Worm (Caenorhabditis elegans) whole organism, early embryonic: Measurements from ENCODE around the gene memi-3.
"Not testable (repeated sequence)": the region's sequence is repeated elsewhere in the genome, so short reads cannot be mapped to it uniquely, and the experiment has no call there.

ENCODE experiments used
- B0310.2 ChIP-seq: sonication (generic microtip); optimal IDR thresholded peaks from 2 replicates; lab custom pipeline; 2016; ENCODE audit warnings: mild to moderate bottlenecking, missing genetic modification characterization, missing compliant biosample characterization
- F13C5.2 ChIP-seq: sonication (generic microtip); optimal IDR thresholded peaks from 2 replicates; lab custom pipeline; 2017; ENCODE audit warnings: mild to moderate bottlenecking, missing genetic modification characterization, inconsistent platforms, missing compliant biosample characterization
- aly-1 ChIP-seq: sonication (generic microtip); optimal IDR thresholded peaks from 2 replicates; lab custom pipeline; 2016; ENCODE audit warnings: missing genetic modification characterization, missing compliant biosample characterization
- ama-1 ChIP-seq: fragments of 150-350 bp; optimal IDR thresholded peaks from 2 replicates; lab custom pipeline; 2014
- ceh-13 ChIP-seq: fragments of 200-800 bp; sonication (Bioruptor generic); optimal IDR thresholded peaks from 2 replicates; lab custom pipeline; 2018; ENCODE audit warnings: mild to moderate bottlenecking, missing genetic modification characterization, missing compliant biosample characterization
- ceh-36 ChIP-seq: sonication (generic microtip); optimal IDR thresholded peaks from 2 replicates; lab custom pipeline; 2016; ENCODE audit warnings: missing genetic modification characterization, inconsistent platforms, missing compliant biosample characterization
- ets-7 ChIP-seq: sonication (generic microtip); optimal IDR thresholded peaks from 2 replicates; lab custom pipeline; 2016; ENCODE audit warnings: missing genotype, missing genetic modification characterization, missing compliant biosample characterization
- flt-1 ChIP-seq: fragments of 200-800 bp; sonication (Bioruptor generic); IDR thresholded peaks from 2 replicates; pipeline ENCODE4 v1.3.6; 2022; ENCODE audit warnings: missing genetic modification characterization, missing compliant biosample characterization
- hmbx-1 ChIP-seq: sonication (generic microtip); optimal IDR thresholded peaks from 2 replicates; lab custom pipeline; 2016; ENCODE audit warnings: mild to moderate bottlenecking, missing genetic modification characterization, missing compliant biosample characterization
- hmg-4 ChIP-seq: fragments of 200-800 bp; sonication (Bioruptor generic); optimal IDR thresholded peaks from 2 replicates; lab custom pipeline; 2018; ENCODE audit warnings: mild to moderate bottlenecking, missing genetic modification characterization, missing compliant biosample characterization
- hnd-1 ChIP-seq: sonication (generic microtip); optimal IDR thresholded peaks from 2 replicates; lab custom pipeline; 2016; ENCODE audit warnings: missing genetic modification characterization, missing compliant biosample characterization
- pes-1 ChIP-seq: fragments of 200-800 bp; sonication (Bioruptor generic); IDR thresholded peaks from 2 replicates; pipeline ENCODE4 v1.3.6; 2022; ENCODE audit warnings: missing genetic modification reagents, missing genetic modification characterization, missing compliant biosample characterization
- scrt-1 ChIP-seq: fragments of 200-800 bp; sonication (Bioruptor generic); IDR thresholded peaks from 2 replicates; pipeline ENCODE4 v1.3.6; 2022; ENCODE audit warnings: missing genetic modification characterization, missing compliant biosample characterization
- sea-1 ChIP-seq: fragments of 200-800 bp; sonication (Bioruptor generic); conservative IDR thresholded peaks from 2 replicates; pipeline ENCODE4 v1.3.6; 2022; ENCODE audit warnings: missing genetic modification characterization, missing compliant biosample characterization
- tbx-11 ChIP-seq: fragments of 200-800 bp; sonication (Bioruptor generic); IDR thresholded peaks from 2 replicates; pipeline ENCODE4 v1.3.6; 2022; ENCODE audit warnings: missing genetic modification characterization, missing compliant biosample characterization
- tbx-37 ChIP-seq: fragments of 200-800 bp; sonication (Bioruptor generic); conservative IDR thresholded peaks from 2 replicates; pipeline ENCODE4 v1.3.6; 2022; ENCODE audit warnings: missing genetic modification reagents, missing genetic modification characterization, missing compliant biosample characterization
- tra-4 ChIP-seq: sonication (generic microtip); optimal IDR thresholded peaks from 2 replicates; lab custom pipeline; 2017; ENCODE audit warnings: missing genetic modification characterization, missing compliant biosample characterization

memi-3 gene

ce11 chrIV:11406744-11407690 is 3.9 kb upstream of the memi-3 start, which contains the start of the genes his-63 and his-64:
Gene his-63 (minus strand): TSS chrIV:11406861.
Gene his-64 (plus strand): TSS chrIV:11407116.
- 0 out of 2 replicates have a peak, but pooled peaks have one; percentile 51 for TF ChIP-seq scrt-1
- peak; percentile 47; the same call in 1 of the 2 replicates for TF ChIP-seq tbx-37 (GFP tag; lab: Robert Waterston, UW)
- peak; percentile 56; the same call in 1 of the 2 replicates for TF ChIP-seq flt-1 (GFP tag; lab: Robert Waterston, UW)
- TF ChIP-seq tbx-11 (GFP tag; lab: Robert Waterston, UW) = peak; percentile 54
- TF ChIP-seq pes-1 = peak; percentile 69
- peak; percentile 83 for TF ChIP-seq aly-1 (tag; lab: Kevin White, UChicago)
- peak; percentile 6; the same call in 1 of the 2 replicates for TF ChIP-seq sea-1
- TF ChIP-seq tra-4 (tag; lab: Kevin White, UChicago) = peak; percentile 17
- peak; percentile 92 for TF ChIP-seq ama-1 (lab: Kevin White, UChicago)
- TF ChIP-seq ceh-36 (tag; lab: Kevin White, UChicago) = peak; percentile 57

- TF ChIP-seq ama-1 (lab: Kevin White, UChicago) = peak; percentile 83
- peak; percentile 81 for TF ChIP-seq aly-1 (tag; lab: Kevin White, UChicago)
Measured at ce11 chrIV:11406127-11406526, 3.0 kb upstream of the memi-3 start.

ce11 chrIV:11401482-11401881 is 1.7 kb downstream of the memi-3 start:
- TF ChIP-seq ama-1 (lab: Kevin White, UChicago) (peak; percentile 8), ceh-13 (GFP tag; lab: Kevin White, UChicago) (no peak), flt-1 (GFP tag; lab: Robert Waterston, UW) (no peak), tbx-11 (GFP tag; lab: Robert Waterston, UW) (no peak), pes-1 (no peak), tra-4 (tag; lab: Kevin White, UChicago) (no peak), sea-1 (no peak), ets-7 (tag; lab: Kevin White, UChicago) (no peak)

- TF ChIP-seq pes-1 = 0 out of 2 replicates have a peak, but pooled peaks have one; percentile 27
- peak; percentile 39; the same call in 1 of the 2 replicates for TF ChIP-seq tbx-11 (GFP tag; lab: Robert Waterston, UW)
Measured at ce11 chrIV:11400098-11400497, 3.0 kb downstream of the memi-3 start.

- TF ChIP-seq tbx-37 (GFP tag; lab: Robert Waterston, UW); ceh-13 (GFP tag; lab: Kevin White, UChicago); F13C5.2 (tag; lab: Kevin White, UChicago): not testable (repeated sequence)
Measured at ce11 chrIV:11398267-11398825, 4.8 kb downstream of the memi-3 start, which contains the start of gene dsl-6. Gene dsl-6 (minus strand): TSS chrIV:11398317.

DNA sequence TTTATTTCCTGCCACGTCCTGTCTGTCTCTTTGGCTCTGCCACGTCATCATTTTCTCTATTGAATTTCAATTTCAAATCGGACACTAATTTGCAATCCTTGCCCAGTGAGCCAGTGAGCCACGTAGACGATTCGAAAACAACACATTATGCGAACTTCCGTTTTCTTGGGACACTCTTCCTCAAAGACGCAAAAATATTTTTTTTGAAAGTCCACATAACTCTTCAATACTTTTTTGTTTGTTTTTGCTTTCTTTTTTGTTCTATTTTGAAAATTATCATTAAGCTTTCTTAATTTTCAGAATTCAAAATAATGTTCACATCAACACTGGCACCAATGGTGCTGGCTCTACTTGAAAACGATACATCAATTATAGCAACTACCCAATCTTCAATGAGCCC is 8.9 kb downstream of the memi-3 start, which contains the start of gene tag-89:
Gene tag-89 (plus strand): TSS at position 301 of the 400 bp plus-strand sequence.
- no peak for TF ChIP-seq hnd-1 (tag; lab: Kevin White, UChicago)
- no peak for TF ChIP-seq B0310.2 (tag; lab: Kevin White, UChicago)
- TF ChIP-seq F13C5.2 (tag; lab: Kevin White, UChicago) = no peak
- TF ChIP-seq tbx-37 (GFP tag; lab: Robert Waterston, UW) = no peak
- TF ChIP-seq hmg-4 (GFP tag; lab: Kevin White, UChicago) = no peak

DNA sequence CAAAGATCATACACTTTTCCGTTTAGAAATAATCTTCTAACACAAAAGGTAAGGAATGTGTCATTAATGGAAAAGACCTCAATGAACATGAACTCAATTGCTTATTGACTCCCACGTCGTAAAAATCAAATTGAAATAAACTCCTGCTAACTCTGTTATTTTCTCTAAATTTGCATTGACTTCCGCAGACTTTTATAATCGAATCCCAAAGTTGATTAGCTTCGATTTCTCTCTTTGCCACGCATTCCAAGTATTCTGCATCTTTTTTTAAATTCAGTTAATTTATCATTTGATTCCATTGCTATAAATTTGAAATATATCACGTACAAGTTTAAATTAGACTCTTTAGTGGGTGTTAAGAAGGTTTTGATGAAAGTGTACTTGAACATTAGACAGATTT is 14.5 kb downstream of the memi-3 start:
- no peak for TF ChIP-seq aly-1 (tag; lab: Kevin White, UChicago)

DNA sequence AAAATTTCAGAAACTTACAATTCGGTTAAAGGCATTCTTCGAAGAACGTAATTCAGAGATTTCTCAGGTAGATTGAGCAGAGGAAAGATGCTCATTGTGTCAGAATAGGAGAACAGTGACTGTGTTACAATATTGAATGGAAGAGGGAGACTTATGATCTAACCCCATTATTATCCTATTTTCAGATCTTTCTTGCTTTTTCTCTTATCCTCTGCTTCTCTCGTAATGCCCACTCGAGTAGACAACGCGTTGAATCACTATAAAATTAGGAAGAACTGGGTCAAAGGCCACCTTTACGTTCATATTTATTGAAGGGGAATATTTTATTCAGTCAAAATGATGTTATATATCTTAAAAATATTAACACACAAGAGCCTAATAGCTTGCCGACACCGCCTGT is 23.9 kb downstream of the memi-3 start, which contains the start of gene fbxb-76:
Gene fbxb-76 (minus strand): TSS at position 101 of the 400 bp plus-strand sequence.
- TF ChIP-seq flt-1 (GFP tag; lab: Robert Waterston, UW) (no peak), hmg-4 (GFP tag; lab: Kevin White, UChicago) (no peak), tbx-11 (GFP tag; lab: Robert Waterston, UW) (no peak), ceh-36 (tag; lab: Kevin White, UChicago) (no peak), pes-1 (no peak), F13C5.2 (tag; lab: Kevin White, UChicago) (no peak), ama-1 (lab: Kevin White, UChicago) (no peak), hmbx-1 (no peak), B0310.2 (tag; lab: Kevin White, UChicago) (no peak), ets-7 (tag; lab: Kevin White, UChicago) (no peak), ceh-13 (GFP tag; lab: Kevin White, UChicago) (no peak), tra-4 (tag; lab: Kevin White, UChicago) (no peak)
